In genomic region chrX:14805646-14806045, dm6 we compare ENCODE assay signal across 1 fruit fly cellular context.
TF ChIP-seq lines count a peak whose summit lies in the region.

No protein-coding gene starts in this region.

TF ChIP-seq in whole organism, embryonic, 481 proteins besides CTCF, POLR2A, EP300 and RAD21 (continued from another document):
- TF ChIP-seq CG10274 (GFP tag; optimal IDR thresholded peaks at IDR 0.05; lab: Kevin White, UChicago) (no peak), cad (GFP tag; optimal IDR thresholded peaks at IDR 0.05; lab: Kevin White, UChicago) (no peak), Dip2 (GFP tag; IDR thresholded peaks at IDR 0.05; lab: Robert Waterston, UW) (no peak), lbe (GFP tag; optimal IDR thresholded peaks at IDR 0.05; lab: Kevin White, UChicago) (peak; percentile 1), gcm2 (GFP tag; optimal IDR thresholded peaks at IDR 0.05; lab: Kevin White, UChicago) (no peak), nau (GFP tag; optimal IDR thresholded peaks at IDR 0.05; lab: Kevin White, UChicago) (no peak), Blimp-1 (GFP tag; optimal IDR thresholded peaks at IDR 0.05; lab: Kevin White, UChicago) (peak; percentile 49), CG14667 (GFP tag; IDR thresholded peaks at IDR 0.05; lab: Robert Waterston, UW) (0 out of 2 replicates have a peak, but pooled peaks have one; percentile 32), CG17568 (GFP tag; optimal IDR thresholded peaks at IDR 0.05; lab: Kevin White, UChicago) (no peak), dati (GFP tag; IDR thresholded peaks at IDR 0.05; lab: Robert Waterston, UW) (no peak), CG17359 (tag; optimal IDR thresholded peaks at IDR 0.05; lab: Kevin White, UChicago) (peak; percentile 18), CG11504 (tag; optimal IDR thresholded peaks at IDR 0.05; lab: Kevin White, UChicago) (peak; percentile 32), CG14441 (GFP tag; IDR thresholded peaks at IDR 0.05; lab: Robert Waterston, UW) (no peak), hkb (optimal IDR thresholded peaks at IDR 0.05; lab: Kevin White, UChicago) (no peak), hkb (GFP tag; IDR thresholded peaks at IDR 0.05; lab: Robert Waterston, UW) (0 out of 2 replicates have a peak, but pooled peaks have one; percentile 16), CG8281 (tag; optimal IDR thresholded peaks at IDR 0.05; lab: Kevin White, UChicago) (peak; percentile 28), ara (GFP tag; IDR thresholded peaks at IDR 0.05; lab: Robert Waterston, UW) (peak; percentile 36; the same call in 1 of the 2 replicates), gem (tag; optimal IDR thresholded peaks at IDR 0.05; lab: Kevin White, UChicago) (peak; percentile 37), Ptx1 (GFP tag; IDR thresholded peaks at IDR 0.05; lab: Robert Waterston, UW) (peak; percentile 26; the same call in 1 of the 2 replicates), CG11093 (GFP tag; IDR thresholded peaks at IDR 0.05; lab: Robert Waterston, UW) (no peak), CG9437 (GFP tag; optimal IDR thresholded peaks at IDR 0.05; lab: Kevin White, UChicago) (no peak), phol (tag; optimal IDR thresholded peaks at IDR 0.05; lab: Kevin White, UChicago) (peak; percentile 13), CrebB (tag; optimal IDR thresholded peaks at IDR 0.05; lab: Kevin White, UChicago) (no peak), bsh (GFP tag; optimal IDR thresholded peaks at IDR 0.05; lab: Kevin White, UChicago) (peak in 1 of 2 experiments; percentile 60), CG16815 (GFP tag; optimal IDR thresholded peaks at IDR 0.05; lab: Kevin White, UChicago) (no peak), Hsf (GFP tag; optimal IDR thresholded peaks at IDR 0.05; lab: Kevin White, UChicago) (no peak), dmrt99B (tag; optimal IDR thresholded peaks at IDR 0.05; lab: Kevin White, UChicago) (peak; percentile 9), Med (GFP tag; lab: Kevin White, UChicago) (peak; percentile 60), CG18262 (tag; optimal IDR thresholded peaks at IDR 0.05; lab: Kevin White, UChicago) (peak; percentile 32), Pdp1 (GFP tag; optimal IDR thresholded peaks at IDR 0.05; lab: Kevin White, UChicago) (peak in 1 of 2 experiments; percentile 5), CG2875 (GFP tag; optimal IDR thresholded peaks at IDR 0.05; lab: Kevin White, UChicago) (peak; percentile 24), HLH3B (GFP tag; IDR thresholded peaks at IDR 0.05; lab: Robert Waterston, UW) (0 out of 2 replicates have a peak, but pooled peaks have one; percentile 12), gce (GFP tag; IDR thresholded peaks at IDR 0.05; lab: Robert Waterston, UW) (0 out of 3 replicates have a peak, but pooled peaks have one; percentile 17), ATbp (GFP tag; optimal IDR thresholded peaks at IDR 0.05; lab: Kevin White, UChicago) (peak; percentile 52), CG6689 (GFP tag; IDR thresholded peaks at IDR 0.05; lab: Robert Waterston, UW) (0 out of 2 replicates have a peak, but pooled peaks have one; percentile 9), CG1603 (tag; optimal IDR thresholded peaks at IDR 0.05; lab: Kevin White, UChicago) (peak; percentile 48), sens (GFP tag; lab: Kevin White, UChicago) (peak; percentile 90), prd (optimal IDR thresholded peaks at IDR 0.05; lab: Kevin White, UChicago) (no peak), prd (GFP tag; IDR thresholded peaks at IDR 0.05; lab: Robert Waterston, UW) (peak; percentile 24; the same call in 1 of the 3 replicates), CG6654 (GFP tag; optimal IDR thresholded peaks at IDR 0.05; lab: Kevin White, UChicago) (no peak), Oli (tag; optimal IDR thresholded peaks at IDR 0.05; lab: Kevin White, UChicago) (peak; percentile 7), ab (GFP tag; optimal IDR thresholded peaks at IDR 0.05; lab: Kevin White, UChicago) (no peak), Sin3A (optimal IDR thresholded peaks at IDR 0.05; lab: Kevin White, UChicago) (no peak), Xrp1 (GFP tag; IDR thresholded peaks at IDR 0.05; lab: Robert Waterston, UW) (peak; percentile 46), dysf (GFP tag; IDR thresholded peaks at IDR 0.05; lab: Robert Waterston, UW) (0 out of 3 replicates have a peak, but pooled peaks have one; percentile 9), Mad (GFP tag; optimal IDR thresholded peaks at IDR 0.05; lab: Kevin White, UChicago) (no peak), CG3407 (GFP tag; optimal IDR thresholded peaks at IDR 0.05; lab: Kevin White, UChicago) (peak; percentile 28), CG2202 (tag; optimal IDR thresholded peaks at IDR 0.05; lab: Kevin White, UChicago) (no peak), pnt (GFP tag; optimal IDR thresholded peaks at IDR 0.05; lab: Kevin White, UChicago) (peak; percentile 4), mirr (GFP tag; optimal IDR thresholded peaks at IDR 0.05; lab: Kevin White, UChicago) (no peak), ewg (GFP tag; optimal IDR thresholded peaks at IDR 0.05; lab: Kevin White, UChicago) (peak; percentile 10), tll (GFP tag; optimal IDR thresholded peaks at IDR 0.05; lab: Kevin White, UChicago) (no peak), az2 (GFP tag; optimal IDR thresholded peaks at IDR 0.05; lab: Kevin White, UChicago) (no peak), unpg (GFP tag; optimal IDR thresholded peaks at IDR 0.05; lab: Kevin White, UChicago) (peak; percentile 22), Camta (GFP tag; optimal IDR thresholded peaks at IDR 0.05; lab: Kevin White, UChicago) (peak; percentile 8), CG15601 (tag; optimal IDR thresholded peaks at IDR 0.05; lab: Kevin White, UChicago) (peak; percentile 43), Spps (tag; optimal IDR thresholded peaks at IDR 0.05; lab: Kevin White, UChicago) (no peak), CG2678 (tag; optimal IDR thresholded peaks at IDR 0.05; lab: Kevin White, UChicago) (peak; percentile 15), PHDP (tag; optimal IDR thresholded peaks at IDR 0.05; lab: Kevin White, UChicago) (no peak), CG14710 (tag; optimal IDR thresholded peaks at IDR 0.05; lab: Kevin White, UChicago) (peak; percentile 7), CG2712 (tag; optimal IDR thresholded peaks at IDR 0.05; lab: Kevin White, UChicago) (peak; percentile 16), CG4360 (GFP tag; IDR thresholded peaks at IDR 0.05; lab: Robert Waterston, UW) (no peak), CG12769 (tag; optimal IDR thresholded peaks at IDR 0.05; lab: Kevin White, UChicago) (peak; percentile 4), sc (optimal IDR thresholded peaks at IDR 0.05; lab: Kevin White, UChicago) (no peak), sc (GFP tag; optimal IDR thresholded peaks at IDR 0.05; lab: Kevin White, UChicago) (peak; percentile 7), ci (GFP tag; IDR thresholded peaks at IDR 0.05; lab: Robert Waterston, UW) (peak; percentile 64; the same call in 1 of the 3 replicates), MTF-1 (GFP tag; optimal IDR thresholded peaks at IDR 0.05; lab: Kevin White, UChicago; ENCODE audit: borderline replicate concordance) (no peak), grau (tag; optimal IDR thresholded peaks at IDR 0.05; lab: Kevin White, UChicago) (peak; percentile 68), nmo (GFP tag; optimal IDR thresholded peaks at IDR 0.05; lab: Kevin White, UChicago) (peak; percentile 35), CG6254 (GFP tag; optimal IDR thresholded peaks at IDR 0.05; lab: Kevin White, UChicago) (peak; percentile 13), CG17829 (tag; optimal IDR thresholded peaks at IDR 0.05; lab: Kevin White, UChicago) (no peak), bab2 (GFP tag; optimal IDR thresholded peaks at IDR 0.05; lab: Kevin White, UChicago) (peak; percentile 23), Drgx (GFP tag; IDR thresholded peaks at IDR 0.05; lab: Robert Waterston, UW) (0 out of 2 replicates have a peak, but pooled peaks have one; percentile 24)
TF ChIP-seq in whole organism, embryonic: peak in this region for 54.
